Fruit fly (Drosophila melanogaster) whole organism, embryonic: ENCODE results near the gene Or67d.
A peak's percentile ranks its signal among the peaks of the same experiment; 100 is the strongest.

Experiments used
- Adf1 ChIP-seq: fragments of 200-800 bp; sonication (Bioruptor generic); IDR thresholded peaks from 2 replicates; pipeline ENCODE4 v1.3.6; 2022; ENCODE audit warnings: missing biosample characterization, missing genetic modification characterization
- B-H1 ChIP-seq: fragments of 200-800 bp; sonication (Bioruptor generic); IDR thresholded peaks from 3 replicates; pipeline ENCODE4 v1.3.6; 2022; ENCODE audit warnings: missing biosample characterization, missing genetic modification characterization
- BEAF-32 ChIP-seq: fragments of 200-800 bp; sonication (Bioruptor generic); optimal IDR thresholded peaks from 3 replicates; lab custom pipeline; 2017; ENCODE audit warnings: missing biosample characterization, missing genetic modification characterization, mild to moderate bottlenecking, moderate library complexity, missing genetic modification reagents
- CG10209 ChIP-seq: fragments of 200-800 bp; sonication (Bioruptor generic); optimal IDR thresholded peaks from 3 replicates; lab custom pipeline; 2017; ENCODE audit warnings: missing biosample characterization, mild to moderate bottlenecking, missing genetic modification characterization, missing genetic modification reagents
- CG10431 ChIP-seq: fragments of 200-800 bp; sonication (Bioruptor generic); optimal IDR thresholded peaks from 3 replicates; lab custom pipeline; 2018; ENCODE audit warnings: missing biosample characterization, mild to moderate bottlenecking, missing genetic modification characterization
- CG14050 ChIP-seq: fragments of 200-800 bp; sonication (Bioruptor generic); IDR thresholded peaks from 3 replicates; pipeline ENCODE4 v1.3.6; 2022; ENCODE audit warnings: missing biosample characterization, missing genetic modification characterization
- CG15011 ChIP-seq: fragments of 200-800 bp; sonication (Bioruptor generic); optimal IDR thresholded peaks from 3 replicates; lab custom pipeline; 2018; ENCODE audit warnings: missing biosample characterization, mild to moderate bottlenecking, missing genetic modification characterization
- CG1529 ChIP-seq: fragments of 200-800 bp; sonication (Bioruptor generic); optimal IDR thresholded peaks from 3 replicates; lab custom pipeline; 2018; ENCODE audit warnings: missing biosample characterization, missing genetic modification characterization
- CG15696 ChIP-seq: fragments of 200-800 bp; sonication (Bioruptor generic); optimal IDR thresholded peaks from 2 replicates; lab custom pipeline; 2019; ENCODE audit warnings: missing biosample characterization, mild to moderate bottlenecking, missing genetic modification characterization, moderate library complexity
- CG1832 ChIP-seq: fragments of 200-800 bp; sonication (Bioruptor generic); optimal IDR thresholded peaks from 2 replicates; lab custom pipeline; 2017; ENCODE audit warnings: missing biosample characterization, mild to moderate bottlenecking, missing genetic modification characterization, inconsistent platforms
- CG32772 ChIP-seq: fragments of 200-800 bp; sonication (Bioruptor generic); IDR thresholded peaks from 2 replicates; pipeline ENCODE4 v1.3.6; 2022; ENCODE audit warnings: missing biosample characterization, missing genetic modification characterization
- CG3281 ChIP-seq: fragments of 200-800 bp; sonication (Bioruptor generic); optimal IDR thresholded peaks from 3 replicates; lab custom pipeline; 2017; ENCODE audit warnings: missing biosample characterization, mild to moderate bottlenecking, missing genetic modification characterization
- CG42726 ChIP-seq: fragments of 200-800 bp; sonication (Bioruptor generic); IDR thresholded peaks from 2 replicates; pipeline ENCODE4 v1.3.6; 2022; ENCODE audit warnings: missing biosample characterization, missing genetic modification characterization; ENCODE audit not compliant: partially characterized antibody
- CG4328 ChIP-seq: fragments of 200-800 bp; sonication (Bioruptor generic); optimal IDR thresholded peaks from 3 replicates; lab custom pipeline; 2017; ENCODE audit warnings: missing biosample characterization, missing genetic modification reagents, missing genetic modification characterization
- CG6654 ChIP-seq: fragments of 200-800 bp; sonication (Bioruptor generic); optimal IDR thresholded peaks from 2 replicates; lab custom pipeline; 2017; ENCODE audit warnings: missing biosample characterization, mild to moderate bottlenecking, missing genetic modification characterization
- CG7745 ChIP-seq: fragments of 200-800 bp; sonication (Bioruptor generic); optimal IDR thresholded peaks from 2 replicates; lab custom pipeline; 2018; ENCODE audit warnings: missing biosample characterization, mild to moderate bottlenecking, missing genetic modification characterization, moderate library complexity
- CG8944 ChIP-seq: fragments of 200-800 bp; sonication (Bioruptor generic); optimal IDR thresholded peaks from 3 replicates; lab custom pipeline; 2016; ENCODE audit warnings: missing biosample characterization, missing genetic modification characterization
- CG9437 ChIP-seq: fragments of 200-800 bp; sonication (Bioruptor generic); optimal IDR thresholded peaks from 2 replicates; lab custom pipeline; 2018; ENCODE audit warnings: missing biosample characterization, mild to moderate bottlenecking, missing genetic modification characterization
- CHES-1-like ChIP-seq: fragments of 200-800 bp; sonication (Bioruptor generic); optimal IDR thresholded peaks from 2 replicates; lab custom pipeline; 2016; ENCODE audit warnings: missing biosample characterization, missing genetic modification characterization
- E2f2 ChIP-seq: fragments of 200-800 bp; sonication (Bioruptor generic); IDR thresholded peaks from 2 replicates; pipeline ENCODE4 v1.3.6; 2022; ENCODE audit warnings: missing biosample characterization, missing genetic modification characterization
- Hr39 ChIP-seq: fragments of >200 bp; optimal IDR thresholded peaks from 2 replicates; lab custom pipeline; 2017
- Jarid2 ChIP-seq: fragments of 200-800 bp; sonication (Bioruptor generic); optimal IDR thresholded peaks from 3 replicates; lab custom pipeline; 2017; ENCODE audit warnings: mild to moderate bottlenecking, missing biosample characterization, missing genetic modification reagents, missing genetic modification characterization
- Lhr ChIP-seq: fragments of 200-800 bp; sonication (Bioruptor generic); optimal IDR thresholded peaks from 3 replicates; lab custom pipeline; 2017; ENCODE audit warnings: mild to moderate bottlenecking, missing biosample characterization, missing genetic modification reagents, missing genetic modification characterization
- MTF-1 ChIP-seq: fragments of 200-800 bp; sonication (Bioruptor generic); optimal IDR thresholded peaks from 2 replicates; lab custom pipeline; 2018; ENCODE audit warnings: missing biosample characterization, mild to moderate bottlenecking, missing genetic modification characterization, borderline replicate concordance
- Mrtf ChIP-seq: fragments of 200-800 bp; sonication (Bioruptor generic); IDR thresholded peaks from 3 replicates; pipeline ENCODE4 v1.3.6; 2022; ENCODE audit warnings: missing biosample characterization, missing genetic modification characterization
- NC2α ChIP-seq: fragments of 200-800 bp; sonication (Bioruptor generic); optimal IDR thresholded peaks from 2 replicates; lab custom pipeline; 2016; ENCODE audit warnings: missing biosample characterization, missing genetic modification characterization
- Nf-YC ChIP-seq: fragments of 200-800 bp; optimal IDR thresholded peaks from 3 replicates; lab custom pipeline; 2019; ENCODE audit warnings: missing biosample characterization, mild to moderate bottlenecking, missing genetic modification characterization, moderate library complexity
- NfI ChIP-seq: fragments of 200-800 bp; sonication (Bioruptor generic); optimal IDR thresholded peaks from 3 replicates; lab custom pipeline; 2018; ENCODE audit warnings: missing biosample characterization, mild to moderate bottlenecking, missing genetic modification characterization, moderate library complexity
- Oaz ChIP-seq: fragments of 200-800 bp; sonication (Bioruptor generic); IDR thresholded peaks from 2 replicates; pipeline ENCODE4 v1.3.6; 2022; ENCODE audit warnings: missing biosample characterization, missing genetic modification characterization
- Six4 ChIP-seq: fragments of 200-800 bp; sonication (Bioruptor generic); optimal IDR thresholded peaks from 2 replicates; lab custom pipeline; 2016; ENCODE audit warnings: missing biosample characterization, missing genetic modification characterization
- Trl ChIP-seq, 3 experiments: fragments of >200 bp in 2 of 3; fragments of 200-800 bp in 1 of 3; sonication (Bioruptor generic) in 1 of 3; optimal IDR thresholded peaks; 2 replicates in 1 of 3; 3 replicates in 2 of 3; lab custom pipeline; 2016 to 2017; ENCODE audit warnings: missing biosample characterization in 1 of 3, missing genetic modification characterization in 1 of 3
- abd-A ChIP-seq: fragments of 200-800 bp; sonication (Bioruptor generic); optimal IDR thresholded peaks from 3 replicates; lab custom pipeline; 2019; ENCODE audit warnings: missing biosample characterization, mild to moderate bottlenecking, missing genetic modification characterization, moderate library complexity
- bab2 ChIP-seq: fragments of 200-800 bp; sonication (Bioruptor generic); optimal IDR thresholded peaks from 2 replicates; lab custom pipeline; 2016; ENCODE audit warnings: missing biosample characterization, missing genetic modification characterization
- bbx ChIP-seq: fragments of 200-800 bp; sonication (Bioruptor generic); IDR thresholded peaks from 2 replicates; pipeline ENCODE4 v1.3.6; 2022; ENCODE audit warnings: missing biosample characterization, missing genetic modification characterization; ENCODE audit not compliant: partially characterized antibody
- corto ChIP-seq: fragments of 200-800 bp; sonication (Bioruptor generic); optimal IDR thresholded peaks from 2 replicates; lab custom pipeline; 2016; ENCODE audit warnings: missing biosample characterization, mild to moderate bottlenecking, missing genetic modification characterization, moderate library complexity
- croc ChIP-seq: fragments of 200-800 bp; sonication (Bioruptor generic); conservative IDR thresholded peaks from 3 replicates; pipeline ENCODE4 v1.3.6; 2022; ENCODE audit warnings: missing biosample characterization, missing genetic modification characterization
- crol ChIP-seq: fragments of 200-800 bp; sonication (Bioruptor generic); IDR thresholded peaks from 2 replicates; pipeline ENCODE4 v1.3.6; 2022; ENCODE audit warnings: missing biosample characterization, missing genetic modification characterization
- ewg ChIP-seq: fragments of 200-800 bp; sonication (Bioruptor generic); optimal IDR thresholded peaks from 3 replicates; lab custom pipeline; 2017; ENCODE audit warnings: mild to moderate bottlenecking, missing biosample characterization, missing genetic modification reagents, missing genetic modification characterization
- gem ChIP-seq: fragments of 200-800 bp; sonication (Bioruptor generic); optimal IDR thresholded peaks from 2 replicates; lab custom pipeline; 2019; ENCODE audit warnings: missing biosample characterization, mild to moderate bottlenecking, missing genetic modification characterization, moderate library complexity
- hb ChIP-seq: fragments of 200-800 bp; sonication (Bioruptor generic); IDR thresholded peaks from 3 replicates; pipeline ENCODE4 v1.3.6; 2022; ENCODE audit warnings: missing biosample characterization, missing genetic modification characterization; ENCODE audit not compliant: partially characterized antibody
- hth ChIP-seq: fragments of >200 bp; optimal IDR thresholded peaks from 2 replicates; lab custom pipeline; 2017; ENCODE audit warnings: inconsistent platforms
- nerfin-2 ChIP-seq: fragments of 200-800 bp; sonication (Bioruptor generic); IDR thresholded peaks from 2 replicates; pipeline ENCODE4 v1.3.6; 2022; ENCODE audit warnings: missing biosample characterization, missing genetic modification characterization; ENCODE audit not compliant: partially characterized antibody
- pfk ChIP-seq: fragments of 200-800 bp; sonication (Bioruptor generic); optimal IDR thresholded peaks from 2 replicates; lab custom pipeline; 2018; ENCODE audit warnings: missing biosample characterization, mild to moderate bottlenecking, missing genetic modification characterization, moderate library complexity
- prd ChIP-seq, 3 experiments: fragments of >200 bp in 2 of 3; fragments of 200-800 bp in 1 of 3; sonication (Bioruptor generic) in 1 of 3; optimal IDR thresholded peaks in 2 of 3; IDR thresholded peaks in 1 of 3; 2 replicates in 2 of 3; 3 replicates in 1 of 3; pipeline versions ENCODE4 v1.3.6 to Lab custom; 2017 to 2022; ENCODE audit warnings: missing biosample characterization in 1 of 3, missing genetic modification characterization in 1 of 3
- ro ChIP-seq: fragments of 200-800 bp; sonication (Bioruptor generic); IDR thresholded peaks from 2 replicates; pipeline ENCODE4 v1.3.6; 2022; ENCODE audit warnings: missing biosample characterization, missing genetic modification characterization
- shn ChIP-seq: fragments of 200-800 bp; sonication (Bioruptor generic); optimal IDR thresholded peaks from 3 replicates; lab custom pipeline; 2016; ENCODE audit warnings: missing biosample characterization, missing genetic modification characterization
- sqz ChIP-seq: fragments of 200-800 bp; sonication (Bioruptor generic); optimal IDR thresholded peaks from 3 replicates; lab custom pipeline; 2018; ENCODE audit warnings: missing biosample characterization, mild to moderate bottlenecking, missing genetic modification characterization
- tll ChIP-seq, 2 experiments: fragments of 200-800 bp in 1 of 2; fragments of >200 bp in 1 of 2; sonication (Bioruptor generic) in 1 of 2; optimal IDR thresholded peaks; 2 replicates each; lab custom pipeline; 2017 to 2019; ENCODE audit warnings: missing biosample characterization in 2 of 2, missing genetic modification characterization in 2 of 2, mild to moderate bottlenecking in 1 of 2, moderate library complexity in 1 of 2
- yki ChIP-seq: fragments of >200 bp; optimal IDR thresholded peaks from 3 replicates; lab custom pipeline; 2018
- zen ChIP-seq: fragments of 200-800 bp; sonication (Bioruptor generic); optimal IDR thresholded peaks from 3 replicates; lab custom pipeline; 2018; ENCODE audit warnings: missing biosample characterization, mild to moderate bottlenecking, missing genetic modification characterization, moderate library complexity

Or67d gene

DNA sequence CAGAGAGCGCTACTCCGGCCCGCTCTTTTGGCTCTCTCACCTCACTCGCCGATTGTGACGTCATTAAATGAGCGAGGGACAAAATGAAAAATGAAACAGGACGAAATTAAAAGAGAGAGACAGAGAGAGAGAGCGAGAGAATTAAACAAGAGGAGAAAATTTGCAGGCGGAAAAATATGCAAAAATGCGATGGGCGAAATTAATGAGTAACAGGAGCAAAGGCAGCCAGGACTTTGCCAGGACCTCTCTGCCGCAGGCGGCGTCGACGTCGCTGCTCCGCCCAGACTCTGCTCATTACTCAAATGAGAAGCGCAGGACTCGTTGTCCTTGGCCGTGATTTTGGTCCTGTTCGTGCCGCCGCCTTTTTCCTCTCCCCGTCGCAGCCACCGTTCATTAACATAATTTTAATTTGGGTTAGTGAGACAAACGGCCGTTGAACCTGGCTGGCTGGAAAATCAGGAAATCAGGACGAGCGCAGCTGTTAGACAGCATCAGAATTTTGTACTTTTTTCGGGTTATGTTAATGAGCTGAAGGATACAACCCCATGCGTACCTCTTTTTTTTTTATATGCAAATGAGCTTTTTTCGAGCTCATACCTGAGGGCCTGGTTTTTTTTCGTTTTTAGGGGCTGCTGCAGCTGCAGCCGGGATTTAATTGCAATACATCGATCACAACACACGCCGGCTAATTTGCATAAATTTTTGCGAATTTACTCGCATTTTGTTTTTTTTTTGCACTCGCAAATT is 35.2 kb downstream of the Or67d start (continued):
- TF ChIP-seq CG42726 (no peak), Oaz (GFP tag; lab: Robert Waterston, UW) (no peak), yki (lab: Kevin White, UChicago) (peak; percentile 9), shn (no peak), NC2α (GFP tag; lab: Kevin White, UChicago) (no peak), BEAF-32 (GFP tag; lab: Kevin White, UChicago) (no peak), CG7745 (peak; percentile 72), Hr39 (no peak), crol (GFP tag; lab: Robert Waterston, UW) (peak; percentile 51; the same call in 1 of the 2 replicates), CG6654 (GFP tag; lab: Kevin White, UChicago) (no peak), CHES-1-like (GFP tag; lab: Kevin White, UChicago) (no peak), sqz (GFP tag; lab: Kevin White, UChicago) (peak; percentile 92), Trl (optimal IDR thresholded peaks at IDR 0.05; lab: Kevin White, UChicago) (peak; percentile 56 to 69), Trl (GFP tag; optimal IDR thresholded peaks at IDR 0.05; lab: Kevin White, UChicago) (no peak), hb (GFP tag; lab: Robert Waterston, UW) (no peak), CG1832 (peak; percentile 40), pfk (GFP tag; lab: Kevin White, UChicago) (peak; percentile 88), croc (GFP tag; lab: Robert Waterston, UW) (no peak), Lhr (GFP tag; lab: Kevin White, UChicago) (no peak), bab2 (GFP tag; lab: Kevin White, UChicago) (no peak), CG10431 (no peak), nerfin-2 (no peak), zen (tag; lab: Kevin White, UChicago) (peak; percentile 83), CG15696 (tag; lab: Kevin White, UChicago) (no peak), tll (GFP tag; optimal IDR thresholded peaks at IDR 0.05; lab: Kevin White, UChicago) (no peak), Adf1 (GFP tag; lab: Robert Waterston, UW) (peak; percentile 89), gem (tag; lab: Kevin White, UChicago) (no peak), Jarid2 (GFP tag; lab: Kevin White, UChicago) (no peak), corto (GFP tag; lab: Kevin White, UChicago) (no peak), prd (optimal IDR thresholded peaks at IDR 0.05; lab: Kevin White, UChicago) (no peak), prd (GFP tag; IDR thresholded peaks at IDR 0.05; lab: Robert Waterston, UW) (no peak), CG9437 (GFP tag; lab: Kevin White, UChicago) (no peak), NfI (no peak), abd-A (peak; percentile 77), CG8944 (GFP tag; lab: Kevin White, UChicago) (no peak), CG15011 (GFP tag; lab: Kevin White, UChicago) (no peak)

DNA sequence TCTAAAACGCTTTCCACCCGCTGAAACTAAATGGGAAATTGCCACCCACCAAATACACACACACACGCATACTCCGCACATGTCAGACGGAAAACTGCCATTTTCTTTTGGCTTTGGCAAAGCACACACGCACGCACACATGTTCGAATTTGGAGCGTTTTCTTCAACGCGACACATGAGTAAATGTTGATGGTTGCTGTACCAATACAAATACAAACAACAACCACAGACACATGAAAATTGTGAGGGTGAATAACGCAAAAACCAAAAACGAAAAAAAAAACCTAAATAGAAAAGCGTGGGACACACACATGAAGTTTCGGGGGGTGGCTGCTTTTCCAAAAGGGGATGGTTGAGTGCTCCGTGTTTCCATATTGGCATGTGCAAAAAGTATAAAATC is 36.5 kb downstream of the Or67d start:
- TF ChIP-seq hth (lab: Kevin White, UChicago) (no peak), Six4 (no peak), bbx (GFP tag; lab: Robert Waterston, UW) (no peak), B-H1 (GFP tag; lab: Robert Waterston, UW) (no peak), CG3281 (GFP tag; lab: Kevin White, UChicago) (no peak), CG10209 (no peak), CG4328 (GFP tag; lab: Kevin White, UChicago) (no peak), ro (GFP tag; lab: Robert Waterston, UW) (no peak), ewg (GFP tag; lab: Kevin White, UChicago) (peak; percentile 25), CG14050 (no peak), CG15011 (GFP tag; lab: Kevin White, UChicago) (no peak), CG32772 (no peak), MTF-1 (no peak), E2f2 (GFP tag; lab: Robert Waterston, UW) (no peak), Nf-YC (tag; lab: Kevin White, UChicago) (peak; percentile 60), Mrtf (GFP tag; lab: Robert Waterston, UW) (no peak), CG1529 (GFP tag; lab: Kevin White, UChicago) (no peak)
